Fruit fly (Drosophila melanogaster) whole organism, embryonic: ENCODE measurements around the gene mRpL28.

Source experiments
- CG12391 ChIP-seq: fragments of 200-800 bp; sonication (Bioruptor generic); optimal IDR thresholded peaks from 3 replicates; lab custom pipeline; 2018; ENCODE audit warnings: missing biosample characterization, mild to moderate bottlenecking, missing genetic modification characterization, moderate library complexity
- CG12769 ChIP-seq: fragments of 200-800 bp; sonication (Bioruptor generic); optimal IDR thresholded peaks from 2 replicates; lab custom pipeline; 2019; ENCODE audit warnings: missing biosample characterization, mild to moderate bottlenecking, missing genetic modification characterization, moderate library complexity
- CG13287 ChIP-seq: fragments of 200-800 bp; sonication (Bioruptor generic); IDR thresholded peaks from 2 replicates; pipeline ENCODE4 v1.3.6; 2022; ENCODE audit warnings: missing biosample characterization, missing genetic modification characterization; ENCODE audit not compliant: partially characterized antibody
- CG14014 ChIP-seq: fragments of 200-800 bp; sonication (Bioruptor generic); IDR thresholded peaks from 2 replicates; pipeline ENCODE4 v1.3.6; 2022; ENCODE audit warnings: missing biosample characterization, missing genetic modification characterization
- CG14965 ChIP-seq: fragments of 200-800 bp; sonication (Bioruptor generic); optimal IDR thresholded peaks from 2 replicates; lab custom pipeline; 2016; ENCODE audit warnings: missing biosample characterization, missing genetic modification characterization, borderline replicate concordance
- CG15269 ChIP-seq: fragments of 200-800 bp; sonication (Bioruptor generic); optimal IDR thresholded peaks from 2 replicates; lab custom pipeline; 2018; ENCODE audit warnings: missing biosample characterization, mild to moderate bottlenecking, missing genetic modification characterization, moderate library complexity
- CG1602 ChIP-seq: fragments of 200-800 bp; sonication (Bioruptor generic); optimal IDR thresholded peaks from 3 replicates; lab custom pipeline; 2016; ENCODE audit warnings: missing biosample characterization, missing genetic modification characterization
- CG16863 ChIP-seq: fragments of 200-800 bp; sonication (Bioruptor generic); optimal IDR thresholded peaks from 3 replicates; lab custom pipeline; 2016; ENCODE audit warnings: missing biosample characterization, missing genetic modification characterization
- CG17829 ChIP-seq: fragments of 200-800 bp; optimal IDR thresholded peaks from 2 replicates; lab custom pipeline; 2019; ENCODE audit warnings: missing biosample characterization, mild to moderate bottlenecking, missing genetic modification characterization, moderate library complexity
- CG2875 ChIP-seq: fragments of 200-800 bp; sonication (Bioruptor generic); optimal IDR thresholded peaks from 2 replicates; lab custom pipeline; 2017; ENCODE audit warnings: missing biosample characterization, mild to moderate bottlenecking, missing genetic modification characterization, missing genetic modification reagents
- CG33213 ChIP-seq: fragments of 200-800 bp; sonication (Bioruptor generic); optimal IDR thresholded peaks from 3 replicates; lab custom pipeline; 2016; ENCODE audit warnings: missing biosample characterization, missing genetic modification characterization
- CG34376 ChIP-seq: fragments of 200-800 bp; sonication (Bioruptor generic); optimal IDR thresholded peaks from 2 replicates; lab custom pipeline; 2018; ENCODE audit warnings: missing biosample characterization, mild to moderate bottlenecking, missing genetic modification characterization
- CG4854 ChIP-seq: fragments of 200-800 bp; sonication (Bioruptor generic); optimal IDR thresholded peaks from 2 replicates; lab custom pipeline; 2016; ENCODE audit warnings: missing biosample characterization, missing genetic modification characterization, inconsistent platforms
- CG8765 ChIP-seq: fragments of 200-800 bp; sonication (Bioruptor generic); IDR thresholded peaks from 2 replicates; pipeline ENCODE4 v1.3.6; 2022; ENCODE audit warnings: missing biosample characterization, missing genetic modification characterization
- CG9817 ChIP-seq: fragments of 200-800 bp; sonication (Bioruptor generic); optimal IDR thresholded peaks from 2 replicates; lab custom pipeline; 2018; ENCODE audit warnings: missing biosample characterization, mild to moderate bottlenecking, missing genetic modification characterization, moderate library complexity
- CG9932 ChIP-seq: fragments of 200-800 bp; sonication (Bioruptor generic); IDR thresholded peaks from 2 replicates; pipeline ENCODE4 v1.3.6; 2022; ENCODE audit warnings: missing biosample characterization, missing genetic modification characterization
- CHES-1-like ChIP-seq: fragments of 200-800 bp; sonication (Bioruptor generic); optimal IDR thresholded peaks from 2 replicates; lab custom pipeline; 2016; ENCODE audit warnings: missing biosample characterization, missing genetic modification characterization
- Dll ChIP-seq: fragments of 200-800 bp; sonication (Bioruptor generic); IDR thresholded peaks from 4 replicates; pipeline ENCODE4 v1.3.6; 2022; ENCODE audit warnings: missing biosample characterization, missing genetic modification characterization; ENCODE audit not compliant: partially characterized antibody
- Ets65A ChIP-seq: fragments of 200-800 bp; sonication (Bioruptor generic); peaks from one replicate; lab custom pipeline; 2016; ENCODE audit warnings: missing biosample characterization, missing genetic modification characterization
- HLH3B ChIP-seq: fragments of 200-800 bp; sonication (Bioruptor generic); IDR thresholded peaks from 2 replicates; pipeline ENCODE4 v1.3.6; 2022; ENCODE audit warnings: missing biosample characterization, missing genetic modification characterization
- Hsf ChIP-seq: fragments of 200-800 bp; sonication (Bioruptor generic); optimal IDR thresholded peaks from 3 replicates; lab custom pipeline; 2016; ENCODE audit warnings: missing biosample characterization, missing genetic modification characterization
- Lim3 ChIP-seq: fragments of 200-800 bp; sonication (Bioruptor generic); IDR thresholded peaks from 2 replicates; pipeline ENCODE4 v1.3.6; 2022; ENCODE audit warnings: missing biosample characterization, missing genetic modification characterization
- Mes4 ChIP-seq: fragments of 200-800 bp; sonication (Bioruptor generic); optimal IDR thresholded peaks from 2 replicates; lab custom pipeline; 2016; ENCODE audit warnings: missing biosample characterization, missing genetic modification characterization
- NC2α ChIP-seq: fragments of 200-800 bp; sonication (Bioruptor generic); optimal IDR thresholded peaks from 2 replicates; lab custom pipeline; 2016; ENCODE audit warnings: missing biosample characterization, missing genetic modification characterization
- Nf-YC ChIP-seq: fragments of 200-800 bp; optimal IDR thresholded peaks from 3 replicates; lab custom pipeline; 2019; ENCODE audit warnings: missing biosample characterization, mild to moderate bottlenecking, missing genetic modification characterization, moderate library complexity
- Scr ChIP-seq: fragments of 200-800 bp; sonication (Bioruptor generic); IDR thresholded peaks from 2 replicates; pipeline ENCODE4 v1.3.6; 2022; ENCODE audit warnings: missing biosample characterization, missing genetic modification characterization; ENCODE audit not compliant: partially characterized antibody
- Sox102F ChIP-seq: fragments of 200-800 bp; sonication (Bioruptor generic); optimal IDR thresholded peaks from 2 replicates; lab custom pipeline; 2018; ENCODE audit warnings: missing biosample characterization, mild to moderate bottlenecking, missing genetic modification characterization, moderate library complexity
- Xbp1 ChIP-seq: fragments of 200-800 bp; sonication (Bioruptor generic); optimal IDR thresholded peaks from 3 replicates; lab custom pipeline; 2016; ENCODE audit warnings: missing biosample characterization, mild to moderate bottlenecking, missing genetic modification characterization
- ase ChIP-seq: fragments of 200-800 bp; sonication (Bioruptor generic); IDR thresholded peaks from 3 replicates; pipeline ENCODE4 v1.3.6; 2022; ENCODE audit warnings: missing biosample characterization, missing genetic modification characterization
- da ChIP-seq: fragments of 200-800 bp; sonication (Bioruptor generic); optimal IDR thresholded peaks from 2 replicates; lab custom pipeline; 2016; ENCODE audit warnings: missing biosample characterization, missing genetic modification characterization
- disco-r ChIP-seq: fragments of 200-800 bp; sonication (Bioruptor generic); optimal IDR thresholded peaks from 2 replicates; lab custom pipeline; 2016; ENCODE audit warnings: missing biosample characterization, missing genetic modification characterization
- dpn ChIP-seq, 2 experiments: fragments of 200-800 bp; sonication (Bioruptor generic); optimal IDR thresholded peaks; 3 replicates each; lab custom pipeline; 2016; ENCODE audit warnings: missing biosample characterization in 2 of 2, missing genetic modification characterization in 2 of 2
- ewg ChIP-seq: fragments of 200-800 bp; sonication (Bioruptor generic); optimal IDR thresholded peaks from 3 replicates; lab custom pipeline; 2017; ENCODE audit warnings: mild to moderate bottlenecking, missing biosample characterization, missing genetic modification reagents, missing genetic modification characterization
- ftz-f1 ChIP-seq: fragments of 200-800 bp; sonication (Bioruptor generic); optimal IDR thresholded peaks from 2 replicates; lab custom pipeline; 2016; ENCODE audit warnings: missing biosample characterization, missing genetic modification characterization
- hth ChIP-seq: fragments of >200 bp; optimal IDR thresholded peaks from 2 replicates; lab custom pipeline; 2017; ENCODE audit warnings: inconsistent platforms
- jumu ChIP-seq: fragments of 200-800 bp; sonication (Bioruptor generic); optimal IDR thresholded peaks from 3 replicates; lab custom pipeline; 2016; ENCODE audit warnings: missing biosample characterization, missing genetic modification characterization
- lola ChIP-seq, 3 experiments: fragments of >200 bp in 2 of 3; fragments of 200-800 bp in 1 of 3; sonication (Bioruptor generic) in 1 of 3; optimal IDR thresholded peaks; 2 replicates each; lab custom pipeline; 2017 to 2019; ENCODE audit warnings: missing biosample characterization in 3 of 3, missing genetic modification characterization in 3 of 3, mild to moderate bottlenecking in 1 of 3, moderate library complexity in 1 of 3
- mirr ChIP-seq: fragments of 200-800 bp; sonication (Bioruptor generic); optimal IDR thresholded peaks from 3 replicates; lab custom pipeline; 2018; ENCODE audit warnings: missing biosample characterization, mild to moderate bottlenecking, missing genetic modification characterization
- nerfin-1 ChIP-seq: fragments of 200-800 bp; sonication (Bioruptor generic); optimal IDR thresholded peaks from 3 replicates; lab custom pipeline; 2019; ENCODE audit warnings: missing biosample characterization, mild to moderate bottlenecking, missing genetic modification characterization, moderate library complexity
- pan ChIP-seq, 4 experiments: fragments of >200 bp in 3 of 4; fragments of 200-800 bp in 1 of 4; sonication (Bioruptor generic) in 1 of 4; optimal IDR thresholded peaks in 3 of 4; IDR thresholded peaks in 1 of 4; 2 replicates each; pipeline versions ENCODE4 v1.3.6 to Lab custom; 2017 to 2022; ENCODE audit warnings: missing biosample characterization in 2 of 4, missing genetic modification characterization in 2 of 4, mixed read lengths in 1 of 4
- peb ChIP-seq: fragments of 200-800 bp; sonication (Bioruptor generic); IDR thresholded peaks from 2 replicates; pipeline ENCODE4 v1.3.6; 2022; ENCODE audit warnings: missing biosample characterization, missing genetic modification characterization
- pfk ChIP-seq: fragments of 200-800 bp; sonication (Bioruptor generic); optimal IDR thresholded peaks from 2 replicates; lab custom pipeline; 2018; ENCODE audit warnings: missing biosample characterization, mild to moderate bottlenecking, missing genetic modification characterization, moderate library complexity
- row ChIP-seq: fragments of 200-800 bp; sonication (Bioruptor generic); IDR thresholded peaks from 3 replicates; pipeline ENCODE4 v1.3.6; 2022; ENCODE audit warnings: missing biosample characterization, missing genetic modification characterization
- sisA ChIP-seq: fragments of 200-800 bp; sonication (Bioruptor generic); IDR thresholded peaks from 2 replicates; pipeline ENCODE4 v1.3.6; 2022; ENCODE audit warnings: missing biosample characterization, missing genetic modification characterization
- sqz ChIP-seq: fragments of 200-800 bp; sonication (Bioruptor generic); optimal IDR thresholded peaks from 3 replicates; lab custom pipeline; 2018; ENCODE audit warnings: missing biosample characterization, mild to moderate bottlenecking, missing genetic modification characterization
- tio ChIP-seq: fragments of 200-800 bp; sonication (Bioruptor generic); optimal IDR thresholded peaks from 2 replicates; lab custom pipeline; 2017; ENCODE audit warnings: missing biosample characterization, missing genetic modification characterization, inconsistent platforms
- vfl ChIP-seq: fragments of 200-800 bp; sonication (Bioruptor generic); optimal IDR thresholded peaks from 2 replicates; lab custom pipeline; 2016; ENCODE audit warnings: missing biosample characterization, missing genetic modification characterization
- z ChIP-seq: fragments of 200-800 bp; sonication (Bioruptor generic); IDR thresholded peaks from 3 replicates; pipeline ENCODE4 v1.3.6; 2022; ENCODE audit warnings: missing biosample characterization, missing genetic modification characterization

Gene mRpL28

DNA sequence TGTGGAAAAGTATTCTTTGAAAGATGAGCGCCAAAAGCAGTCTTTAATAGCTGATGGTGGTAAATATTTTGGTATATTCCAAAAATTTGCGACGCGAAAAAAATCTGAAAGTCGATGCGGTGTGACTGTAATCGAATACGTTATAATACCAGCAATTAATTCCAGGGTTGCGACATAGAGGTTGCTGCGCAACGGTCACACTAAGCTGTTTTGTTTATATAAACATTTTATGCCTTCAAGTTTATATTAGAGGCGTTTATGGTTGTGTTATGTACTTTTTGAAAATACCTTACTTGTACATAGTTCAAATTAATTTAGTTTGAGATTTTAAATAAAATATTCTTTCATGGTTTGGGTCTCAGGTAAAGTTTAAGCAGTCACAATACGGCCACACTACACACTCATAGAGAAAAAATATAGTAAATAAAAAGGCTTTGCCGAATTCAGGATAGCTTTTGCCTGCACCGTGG, 2.4 kb upstream of the mRpL28 start, which contains the start of gene CG14043 (continued):
- TF ChIP-seq lola (GFP tag; optimal IDR thresholded peaks at IDR 0.05; lab: Kevin White, UChicago) (peak in 1 of 3 experiments; percentile 5), CG17829 (tag; lab: Kevin White, UChicago) (peak; percentile 51), CG9932 (GFP tag; lab: Robert Waterston, UW) (peak; percentile 37; the same call in 1 of the 2 replicates), CG1602 (GFP tag; lab: Kevin White, UChicago) (peak; percentile 21), ftz-f1 (GFP tag; lab: Kevin White, UChicago) (peak; percentile 21), Mes4 (GFP tag; lab: Kevin White, UChicago) (no peak), Xbp1 (GFP tag; lab: Kevin White, UChicago) (peak; percentile 36), pfk (GFP tag; lab: Kevin White, UChicago) (no peak), CG9817 (tag; lab: Kevin White, UChicago) (peak; percentile 13), Scr (GFP tag; lab: Robert Waterston, UW) (0 out of 2 replicates have a peak, but pooled peaks have one; percentile 28), tio (GFP tag; lab: Kevin White, UChicago) (no peak), CG16863 (GFP tag; lab: Kevin White, UChicago) (no peak), Sox102F (GFP tag; lab: Kevin White, UChicago) (no peak), sisA (GFP tag; lab: Robert Waterston, UW) (no peak), ewg (GFP tag; lab: Kevin White, UChicago) (no peak), Hsf (GFP tag; lab: Kevin White, UChicago) (peak; percentile 48), CG14965 (GFP tag; lab: Kevin White, UChicago) (no peak), NC2α (GFP tag; lab: Kevin White, UChicago) (no peak), Nf-YC (peak; percentile 49)

DNA sequence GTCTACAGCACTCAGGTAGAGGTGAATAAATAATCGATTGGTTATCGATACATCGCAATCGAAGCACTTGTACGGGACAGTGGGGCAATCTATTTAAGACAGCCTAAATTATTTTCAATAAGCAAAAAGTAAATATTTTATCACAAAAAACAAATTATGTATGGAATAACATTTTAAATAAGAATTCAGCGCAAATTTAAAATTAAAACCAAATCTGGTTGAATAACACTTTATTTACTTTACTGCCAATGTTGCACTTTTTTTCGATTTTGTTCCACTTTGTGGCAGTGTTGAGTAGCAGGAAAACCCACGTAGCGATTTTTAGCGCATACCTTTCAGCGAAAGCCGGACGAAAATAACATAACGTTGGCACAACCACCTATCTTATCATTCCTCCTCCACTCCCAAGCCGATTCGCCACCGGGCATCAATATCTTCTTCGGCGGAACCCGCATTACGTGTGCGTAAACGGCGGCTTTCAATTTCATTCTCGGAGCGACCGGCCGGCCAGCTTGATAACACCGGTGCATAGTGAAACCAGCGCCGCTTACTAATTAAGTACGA, 3.3 kb downstream of the mRpL28 start, which contains the start of the genes Gmd and CG3792:
TSS of gene Gmd (minus strand) at position 36 of the 564 bp plus-strand sequence.
TSS of gene CG3792 (plus strand) at position 325 of the 564 bp plus-strand sequence.
- TF ChIP-seq vfl (GFP tag; lab: Kevin White, UChicago) = peak; percentile 93
- TF ChIP-seq CG33213 (GFP tag; lab: Kevin White, UChicago) = peak; percentile 86
- peak; percentile 92 for TF ChIP-seq CHES-1-like
- TF ChIP-seq Scr (GFP tag; lab: Robert Waterston, UW) = peak; percentile 82
- TF ChIP-seq CG13287 (GFP tag; lab: Robert Waterston, UW) = peak; percentile 92
- peak; percentile 95 for TF ChIP-seq HLH3B (GFP tag; lab: Robert Waterston, UW)
- TF ChIP-seq nerfin-1 = peak; percentile 93
- peak; percentile 99 for TF ChIP-seq Ets65A (GFP tag; lab: Kevin White, UChicago)
- no peak for TF ChIP-seq hth (lab: Kevin White, UChicago)
- peak; percentile 90 for TF ChIP-seq Dll (GFP tag; lab: Robert Waterston, UW)
- peak; percentile 95 for TF ChIP-seq jumu (GFP tag; lab: Kevin White, UChicago)
- TF ChIP-seq sqz (GFP tag; lab: Kevin White, UChicago) = peak; percentile 91
- peak; percentile 94 for TF ChIP-seq ase (GFP tag; lab: Robert Waterston, UW)
- peak; percentile 93 for TF ChIP-seq CG34376 (GFP tag; lab: Kevin White, UChicago)
- peak; percentile 83 for TF ChIP-seq mirr
- TF ChIP-seq peb = peak; percentile 96
- peak; percentile 94 for TF ChIP-seq CG12391 (tag; lab: Kevin White, UChicago)
- TF ChIP-seq row (GFP tag; lab: Robert Waterston, UW) = peak; percentile 99
- TF ChIP-seq Lim3 (GFP tag; lab: Robert Waterston, UW) = peak; percentile 71
- peak; percentile 35; the same call in 1 of the 3 replicates for TF ChIP-seq z (GFP tag; lab: Robert Waterston, UW)
- TF ChIP-seq CG14014 (GFP tag; lab: Robert Waterston, UW) = peak; percentile 95
- peak; percentile 95 to 96 for TF ChIP-seq dpn (GFP tag; optimal IDR thresholded peaks at IDR 0.05; lab: Kevin White, UChicago)
- TF ChIP-seq CG8765 (GFP tag; lab: Robert Waterston, UW) = peak; percentile 93
- TF ChIP-seq da = peak; percentile 69
- TF ChIP-seq CG12769 = no peak
- TF ChIP-seq CG4854 = peak; percentile 95
- TF ChIP-seq pan (optimal IDR thresholded peaks at IDR 0.05; lab: Kevin White, UChicago) = no peak
- TF ChIP-seq pan (GFP tag; optimal IDR thresholded peaks at IDR 0.05 in 1 of 2, IDR thresholded peaks at IDR 0.05 in 1 of 2) = peak in 1 of 2 experiments; percentile 96
- no peak for TF ChIP-seq CG15269 (tag; lab: Kevin White, UChicago)
- TF ChIP-seq disco-r = peak; percentile 85
- TF ChIP-seq CG2875 = peak; percentile 88
